Fruit fly (Drosophila melanogaster) whole organism, embryonic: ENCODE results near the gene CG3630.
A peak's percentile ranks its signal among the peaks of the same experiment; 100 is the strongest.

Experiments
- Adf1 ChIP-seq: fragments of 200-800 bp; sonication (Bioruptor generic); IDR thresholded peaks from 2 replicates; pipeline ENCODE4 v1.3.6; 2022; ENCODE audit warnings: missing biosample characterization, missing genetic modification characterization
- Asciz ChIP-seq: fragments of 200-800 bp; sonication (Bioruptor generic); optimal IDR thresholded peaks from 2 replicates; lab custom pipeline; 2017; ENCODE audit warnings: missing biosample characterization, mild to moderate bottlenecking, missing genetic modification characterization, missing genetic modification reagents
- CG10431 ChIP-seq: fragments of 200-800 bp; sonication (Bioruptor generic); optimal IDR thresholded peaks from 3 replicates; lab custom pipeline; 2018; ENCODE audit warnings: missing biosample characterization, mild to moderate bottlenecking, missing genetic modification characterization
- CG10543 ChIP-seq: fragments of 200-800 bp; sonication (Bioruptor generic); optimal IDR thresholded peaks from 3 replicates; lab custom pipeline; 2017; ENCODE audit warnings: missing biosample characterization, mild to moderate bottlenecking, missing genetic modification characterization, moderate library complexity
- CG12769 ChIP-seq: fragments of 200-800 bp; sonication (Bioruptor generic); optimal IDR thresholded peaks from 2 replicates; lab custom pipeline; 2019; ENCODE audit warnings: missing biosample characterization, mild to moderate bottlenecking, missing genetic modification characterization, moderate library complexity
- CG1603 ChIP-seq: fragments of 200-800 bp; sonication (Bioruptor generic); optimal IDR thresholded peaks from 2 replicates; lab custom pipeline; 2019; ENCODE audit warnings: missing biosample characterization, mild to moderate bottlenecking, missing genetic modification characterization, moderate library complexity
- CG16863 ChIP-seq: fragments of 200-800 bp; sonication (Bioruptor generic); optimal IDR thresholded peaks from 3 replicates; lab custom pipeline; 2016; ENCODE audit warnings: missing biosample characterization, missing genetic modification characterization
- CG2889 ChIP-seq: fragments of 200-800 bp; sonication (Bioruptor generic); IDR thresholded peaks from 3 replicates; pipeline ENCODE4 v1.3.6; 2022; ENCODE audit warnings: missing biosample characterization, missing genetic modification characterization
- CG32532 ChIP-seq: fragments of 200-800 bp; sonication (Bioruptor generic); IDR thresholded peaks from 2 replicates; pipeline ENCODE4 v1.3.6; 2022; ENCODE audit warnings: missing biosample characterization, missing genetic modification characterization
- CG3726 ChIP-seq: fragments of 200-800 bp; sonication (Bioruptor generic); IDR thresholded peaks from 3 replicates; pipeline ENCODE4, ENCODE4 v1.3.6; 2022; ENCODE audit warnings: missing biosample characterization, missing genetic modification characterization
- CG4282 ChIP-seq: fragments of 200-800 bp; sonication (Bioruptor generic); optimal IDR thresholded peaks from 2 replicates; lab custom pipeline; 2016; ENCODE audit warnings: missing biosample characterization, missing genetic modification characterization
- CG7839 ChIP-seq: fragments of 200-800 bp; sonication (Bioruptor generic); optimal IDR thresholded peaks from 3 replicates; lab custom pipeline; 2018; ENCODE audit warnings: missing biosample characterization, mild to moderate bottlenecking, missing genetic modification characterization, moderate library complexity
- Dbx ChIP-seq: fragments of 200-800 bp; sonication (Bioruptor generic); IDR thresholded peaks from 3 replicates; pipeline ENCODE4 v1.3.6; 2022; ENCODE audit warnings: missing biosample characterization, missing genetic modification characterization
- Dfd ChIP-seq, 2 experiments: fragments of >200 bp; optimal IDR thresholded peaks; 2 replicates each; lab custom pipeline; 2017; ENCODE audit warnings: missing biosample characterization in 2 of 2, missing genetic modification characterization in 2 of 2
- Dll ChIP-seq: fragments of 200-800 bp; sonication (Bioruptor generic); IDR thresholded peaks from 4 replicates; pipeline ENCODE4 v1.3.6; 2022; ENCODE audit warnings: missing biosample characterization, missing genetic modification characterization; ENCODE audit not compliant: partially characterized antibody
- Drgx ChIP-seq: fragments of 200-800 bp; sonication (Bioruptor generic); IDR thresholded peaks from 2 replicates; pipeline ENCODE4 v1.3.6; 2022; ENCODE audit warnings: missing biosample characterization, missing genetic modification characterization
- Ets65A ChIP-seq: fragments of 200-800 bp; sonication (Bioruptor generic); peaks from one replicate; lab custom pipeline; 2016; ENCODE audit warnings: missing biosample characterization, missing genetic modification characterization
- GATAe ChIP-seq: fragments of 200-800 bp; sonication (Bioruptor generic); conservative IDR thresholded peaks from 2 replicates; pipeline ENCODE4 v1.3.6; 2022; ENCODE audit warnings: missing biosample characterization, missing genetic modification characterization
- HLH54F ChIP-seq: fragments of 200-800 bp; sonication (Bioruptor generic); optimal IDR thresholded peaks from 3 replicates; lab custom pipeline; 2016; ENCODE audit warnings: missing biosample characterization, missing genetic modification characterization
- HmgD ChIP-seq: fragments of 200-800 bp; sonication (Bioruptor generic); optimal IDR thresholded peaks from 3 replicates; lab custom pipeline; 2016; ENCODE audit warnings: missing biosample characterization, missing genetic modification characterization
- Max ChIP-seq: fragments of 200-800 bp; sonication (Bioruptor generic); optimal IDR thresholded peaks from 2 replicates; lab custom pipeline; 2016; ENCODE audit warnings: missing biosample characterization, mild to moderate bottlenecking, missing genetic modification characterization
- Rx ChIP-seq: fragments of 200-800 bp; sonication (Bioruptor generic); IDR thresholded peaks from 2 replicates; pipeline ENCODE4 v1.3.6; 2022; ENCODE audit warnings: missing biosample characterization, missing genetic modification characterization
- Tbp ChIP-seq: fragments of >200 bp; optimal IDR thresholded peaks from 2 replicates; lab custom pipeline; 2018; ENCODE audit warnings: missing biosample characterization, missing genetic modification characterization
- Vsx1 ChIP-seq: fragments of 200-800 bp; sonication (Bioruptor generic); optimal IDR thresholded peaks from 2 replicates; lab custom pipeline; 2017; ENCODE audit warnings: missing biosample characterization, mild to moderate bottlenecking, missing genetic modification characterization, missing genetic modification reagents
- amos ChIP-seq: fragments of 200-800 bp; sonication (Bioruptor generic); IDR thresholded peaks from 2 replicates; pipeline ENCODE4 v1.3.6; 2022; ENCODE audit warnings: missing biosample characterization, missing genetic modification characterization; ENCODE audit not compliant: partially characterized antibody
- bab2 ChIP-seq: fragments of 200-800 bp; sonication (Bioruptor generic); optimal IDR thresholded peaks from 2 replicates; lab custom pipeline; 2016; ENCODE audit warnings: missing biosample characterization, missing genetic modification characterization
- crol ChIP-seq: fragments of 200-800 bp; sonication (Bioruptor generic); IDR thresholded peaks from 2 replicates; pipeline ENCODE4 v1.3.6; 2022; ENCODE audit warnings: missing biosample characterization, missing genetic modification characterization
- dati ChIP-seq: fragments of 200-800 bp; sonication (Bioruptor generic); IDR thresholded peaks from 2 replicates; pipeline ENCODE4 v1.3.6; 2022; ENCODE audit warnings: missing biosample characterization, missing genetic modification characterization
- exex ChIP-seq: fragments of 200-800 bp; sonication (Bioruptor generic); optimal IDR thresholded peaks from 4 replicates; lab custom pipeline; 2018; ENCODE audit warnings: missing biosample characterization, mild to moderate bottlenecking, missing genetic modification characterization, moderate library complexity
- fd96Cb ChIP-seq: fragments of 200-800 bp; sonication (Bioruptor generic); optimal IDR thresholded peaks from 2 replicates; lab custom pipeline; 2018; ENCODE audit warnings: missing biosample characterization, mild to moderate bottlenecking, missing genetic modification characterization, moderate library complexity
- ftz-f1 ChIP-seq: fragments of 200-800 bp; sonication (Bioruptor generic); optimal IDR thresholded peaks from 2 replicates; lab custom pipeline; 2016; ENCODE audit warnings: missing biosample characterization, missing genetic modification characterization
- gcm ChIP-seq: fragments of 200-800 bp; sonication (Bioruptor generic); optimal IDR thresholded peaks from 2 replicates; lab custom pipeline; 2019; ENCODE audit warnings: missing biosample characterization, mild to moderate bottlenecking, missing genetic modification characterization, moderate library complexity
- gfzf ChIP-seq: fragments of 200-800 bp; sonication (Bioruptor generic); optimal IDR thresholded peaks from 2 replicates; lab custom pipeline; 2016; ENCODE audit warnings: missing biosample characterization, mild to moderate bottlenecking, missing genetic modification characterization, moderate library complexity
- hkb ChIP-seq, 2 experiments: fragments of 200-800 bp in 1 of 2; fragments of >200 bp in 1 of 2; sonication (Bioruptor generic) in 1 of 2; IDR thresholded peaks in 1 of 2; optimal IDR thresholded peaks in 1 of 2; 2 replicates each; pipeline versions ENCODE4 v1.3.6 to Lab custom; 2017 to 2022; ENCODE audit warnings: missing biosample characterization in 1 of 2, missing genetic modification characterization in 1 of 2
- hth ChIP-seq: fragments of >200 bp; optimal IDR thresholded peaks from 2 replicates; lab custom pipeline; 2017; ENCODE audit warnings: inconsistent platforms
- jumu ChIP-seq: fragments of 200-800 bp; sonication (Bioruptor generic); optimal IDR thresholded peaks from 3 replicates; lab custom pipeline; 2016; ENCODE audit warnings: missing biosample characterization, missing genetic modification characterization
- nom ChIP-seq: fragments of 200-800 bp; sonication (Bioruptor generic); optimal IDR thresholded peaks from 2 replicates; lab custom pipeline; 2017; ENCODE audit warnings: missing biosample characterization, missing genetic modification characterization, mild to moderate bottlenecking, moderate library complexity, missing genetic modification reagents
- pan ChIP-seq, 4 experiments: fragments of >200 bp in 3 of 4; fragments of 200-800 bp in 1 of 4; sonication (Bioruptor generic) in 1 of 4; optimal IDR thresholded peaks in 3 of 4; IDR thresholded peaks in 1 of 4; 2 replicates each; pipeline versions ENCODE4 v1.3.6 to Lab custom; 2017 to 2022; ENCODE audit warnings: missing biosample characterization in 2 of 4, missing genetic modification characterization in 2 of 4, mixed read lengths in 1 of 4
- pb ChIP-seq: fragments of 200-800 bp; sonication (Bioruptor generic); optimal IDR thresholded peaks from 3 replicates; lab custom pipeline; 2016; ENCODE audit warnings: missing biosample characterization, missing genetic modification characterization
- pfk ChIP-seq: fragments of 200-800 bp; sonication (Bioruptor generic); optimal IDR thresholded peaks from 2 replicates; lab custom pipeline; 2018; ENCODE audit warnings: missing biosample characterization, mild to moderate bottlenecking, missing genetic modification characterization, moderate library complexity
- pzg ChIP-seq: fragments of 200-800 bp; sonication (Bioruptor generic); optimal IDR thresholded peaks from 3 replicates; lab custom pipeline; 2018; ENCODE audit warnings: missing biosample characterization, mild to moderate bottlenecking, missing genetic modification characterization, moderate library complexity
- sd ChIP-seq: fragments of 200-800 bp; sonication (Bioruptor generic); optimal IDR thresholded peaks from 3 replicates; lab custom pipeline; 2018; ENCODE audit warnings: missing biosample characterization, mild to moderate bottlenecking, missing genetic modification characterization, moderate library complexity
- sim ChIP-seq: fragments of 200-800 bp; sonication (Bioruptor generic); IDR thresholded peaks from 2 replicates; pipeline ENCODE4 v1.3.6; 2022; ENCODE audit warnings: missing biosample characterization, missing genetic modification characterization
- ssp ChIP-seq: fragments of 200-800 bp; sonication (Bioruptor generic); IDR thresholded peaks from 2 replicates; pipeline ENCODE4 v1.3.6; 2022; ENCODE audit warnings: missing biosample characterization, missing genetic modification characterization
- sug ChIP-seq: fragments of 200-800 bp; optimal IDR thresholded peaks from 2 replicates; lab custom pipeline; 2019; ENCODE audit warnings: missing biosample characterization, mild to moderate bottlenecking, missing genetic modification characterization, moderate library complexity
- wek ChIP-seq: fragments of 200-800 bp; sonication (Bioruptor generic); optimal IDR thresholded peaks from 3 replicates; lab custom pipeline; 2018; ENCODE audit warnings: missing biosample characterization, mild to moderate bottlenecking, missing genetic modification characterization, moderate library complexity
- zfh2 ChIP-seq: fragments of 200-800 bp; sonication (Bioruptor generic); optimal IDR thresholded peaks from 2 replicates; lab custom pipeline; 2016; ENCODE audit warnings: missing biosample characterization, missing genetic modification characterization

Gene CG3630

dm6 chrX:2161020-2161419, 976 bp upstream of the CG3630 start (continued):
- TF ChIP-seq CG10543 (GFP tag; lab: Kevin White, UChicago) (peak; percentile 48), Dfd (GFP tag; optimal IDR thresholded peaks at IDR 0.05; lab: Kevin White, UChicago) (no peak), GATAe (GFP tag; lab: Robert Waterston, UW) (peak; percentile 82), Adf1 (GFP tag; lab: Robert Waterston, UW) (no peak), hth (lab: Kevin White, UChicago) (no peak), gfzf (GFP tag; lab: Kevin White, UChicago) (no peak), CG32532 (GFP tag; lab: Robert Waterston, UW) (peak; percentile 37; the same call in 1 of the 2 replicates), hkb (optimal IDR thresholded peaks at IDR 0.05; lab: Kevin White, UChicago) (no peak), hkb (GFP tag; IDR thresholded peaks at IDR 0.05; lab: Robert Waterston, UW) (no peak), CG7839 (tag; lab: Kevin White, UChicago) (peak; percentile 18), amos (GFP tag; lab: Robert Waterston, UW) (no peak), pan (optimal IDR thresholded peaks at IDR 0.05; lab: Kevin White, UChicago) (no peak), pan (GFP tag; optimal IDR thresholded peaks at IDR 0.05 in 1 of 2, IDR thresholded peaks at IDR 0.05 in 1 of 2) (peak in 1 of 2 experiments; percentile 31), CG16863 (no peak), bab2 (GFP tag; lab: Kevin White, UChicago) (no peak), Vsx1 (GFP tag; lab: Kevin White, UChicago) (no peak), wek (GFP tag; lab: Kevin White, UChicago) (no peak), dati (GFP tag; lab: Robert Waterston, UW) (no peak), Tbp (GFP tag; lab: Kevin White, UChicago) (no peak), sug (tag; lab: Kevin White, UChicago) (peak; percentile 82), exex (tag; lab: Kevin White, UChicago) (peak; percentile 70), Asciz (GFP tag; lab: Kevin White, UChicago) (no peak)
- TF ChIP-seq, all 482 proteins: peak for 45

dm6 chrX:2163358-2163757, 1.4 kb downstream of the CG3630 start:
- no peak for TF ChIP-seq CG10431
- peak; percentile 22 for TF ChIP-seq ftz-f1 (GFP tag; lab: Kevin White, UChicago)
- TF ChIP-seq CG10543 (GFP tag; lab: Kevin White, UChicago) = peak; percentile 41
- TF ChIP-seq sd = peak; percentile 98
- TF ChIP-seq CG4282 (GFP tag; lab: Kevin White, UChicago) = no peak
- peak; percentile 45 for TF ChIP-seq CG12769 (tag; lab: Kevin White, UChicago)
- TF ChIP-seq, all 482 proteins: peak for 4

dm6 chrX:2165394-2165793, 3.4 kb downstream of the CG3630 start:
- TF ChIP-seq Drgx (GFP tag; lab: Robert Waterston, UW) (peak; percentile 81), CG1603 (peak; percentile 9), sim (GFP tag; lab: Robert Waterston, UW) (no peak), Dll (no peak), Ets65A (GFP tag; lab: Kevin White, UChicago) (peak; percentile 46), CG3726 (GFP tag; lab: Robert Waterston, UW) (0 out of 3 replicates have a peak, but pooled peaks have one; percentile 41)

- TF ChIP-seq Rx (GFP tag; lab: Robert Waterston, UW) = no peak
- TF ChIP-seq gcm = no peak
- TF ChIP-seq nom (GFP tag; lab: Kevin White, UChicago) = no peak
- TF ChIP-seq fd96Cb (tag; lab: Kevin White, UChicago) = peak; percentile 51
- no peak for TF ChIP-seq zfh2
- TF ChIP-seq Dbx (GFP tag; lab: Robert Waterston, UW) = no peak
- no peak for TF ChIP-seq Max (GFP tag; lab: Kevin White, UChicago)
- no peak for TF ChIP-seq HLH54F
- 0 out of 3 replicates have a peak, but pooled peaks have one; percentile 15 for TF ChIP-seq CG2889 (GFP tag; lab: Robert Waterston, UW)
- no peak for TF ChIP-seq ssp (GFP tag; lab: Robert Waterston, UW)
- TF ChIP-seq pzg (GFP tag; lab: Kevin White, UChicago) = no peak
- TF ChIP-seq crol (GFP tag; lab: Robert Waterston, UW) = no peak
- no peak for TF ChIP-seq jumu (GFP tag; lab: Kevin White, UChicago)
- TF ChIP-seq pfk (GFP tag; lab: Kevin White, UChicago) = no peak
- TF ChIP-seq HmgD (GFP tag; lab: Kevin White, UChicago) = no peak
- TF ChIP-seq pb = no peak
These were observed 4.1 kb downstream of the CG3630 start for dm6 chrX:2166129-2166528.
